Fruit fly (Drosophila melanogaster): ENCODE measurements around the gene CG10096.
A peak's percentile ranks its signal among the peaks of the same experiment; 100 is the strongest.

Gene CG10096

DNA sequence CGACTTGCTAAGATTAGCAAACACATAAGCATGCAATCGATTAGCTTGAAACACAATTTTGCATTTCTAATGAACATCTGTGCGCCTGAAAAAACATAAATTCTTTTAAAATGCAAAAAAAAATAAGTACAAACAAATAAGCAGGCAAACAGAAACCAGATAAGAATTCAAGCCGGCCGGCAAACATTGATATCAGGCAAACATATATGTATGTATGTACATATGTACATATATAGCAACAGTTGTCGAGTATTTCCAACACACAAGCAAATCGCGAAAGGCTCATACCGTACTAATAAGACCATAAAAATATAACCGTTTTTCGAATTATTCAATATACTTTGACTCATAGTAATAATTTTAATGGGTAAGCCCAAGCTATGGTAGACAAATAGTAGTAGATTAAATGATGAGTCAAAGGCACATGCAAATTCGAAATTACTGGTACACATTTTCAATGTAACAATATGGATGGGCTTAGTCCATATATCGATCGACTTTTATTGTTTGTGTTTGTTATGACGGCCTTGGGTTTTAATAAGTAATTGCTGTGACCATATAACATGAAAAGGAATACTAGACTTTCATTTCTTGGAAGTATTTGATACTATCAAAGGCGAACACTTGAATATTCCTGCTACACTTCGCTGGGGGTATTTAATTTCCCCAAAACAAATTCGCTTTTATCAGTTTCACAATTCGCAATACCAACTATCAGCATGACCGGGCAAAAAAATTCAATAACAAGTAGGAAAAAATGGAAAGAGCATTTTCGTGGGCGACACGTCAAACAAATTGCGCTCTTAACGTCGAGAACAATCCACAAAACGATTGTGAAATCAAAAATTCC, 25.8 kb downstream of the CG10096 start (continued):
- TF ChIP-seq az2 (GFP tag; optimal IDR thresholded peaks at IDR 0.05), result peak; percentile 4
- no peak for TF ChIP-seq Scr (GFP tag; IDR thresholded peaks at IDR 0.05; ENCODE audit: partially characterized antibody)
- TF ChIP-seq Dek (tag; optimal IDR thresholded peaks at IDR 0.05), result no peak
- TF ChIP-seq eve (GFP tag; optimal IDR thresholded peaks at IDR 0.05), result peak in 1 of 2 experiments; percentile 13
- TF ChIP-seq inv (GFP tag; IDR thresholded peaks at IDR 0.05; ENCODE audit: partially characterized antibody), result no peak
- TF ChIP-seq HLH54F (GFP tag; optimal IDR thresholded peaks at IDR 0.05), result no peak
- no peak for TF ChIP-seq CG8290 (GFP tag; optimal IDR thresholded peaks at IDR 0.05)
- TF ChIP-seq CG8290 (tag; optimal IDR thresholded peaks at IDR 0.05), result no peak
- no peak for TF ChIP-seq gem (tag; optimal IDR thresholded peaks at IDR 0.05)
- no peak for TF ChIP-seq sens-2 (GFP tag; IDR thresholded peaks at IDR 0.05)
- TF ChIP-seq CG6854 (GFP tag; optimal IDR thresholded peaks at IDR 0.05), result no peak
- TF ChIP-seq nmo (GFP tag; optimal IDR thresholded peaks at IDR 0.05), result no peak
- TF ChIP-seq aop (GFP tag; IDR thresholded peaks at IDR 0.05), result no peak
- TF ChIP-seq cas (GFP tag; IDR thresholded peaks at IDR 0.05), result no peak
- no peak for TF ChIP-seq Lim3 (GFP tag; IDR thresholded peaks at IDR 0.05)
- TF ChIP-seq chif (GFP tag; optimal IDR thresholded peaks at IDR 0.05), result no peak
- TF ChIP-seq Oaz (GFP tag; IDR thresholded peaks at IDR 0.05), result no peak
- TF ChIP-seq zen (tag; optimal IDR thresholded peaks at IDR 0.05), result peak; percentile 30
- no peak for TF ChIP-seq CG17385 (GFP tag; optimal IDR thresholded peaks at IDR 0.05)
- TF ChIP-seq nau (GFP tag; optimal IDR thresholded peaks at IDR 0.05), result peak; percentile 0
- TF ChIP-seq CG15073 (GFP tag; optimal IDR thresholded peaks at IDR 0.05), result no peak
- peak; percentile 2 for TF ChIP-seq CG3281 (GFP tag; optimal IDR thresholded peaks at IDR 0.05)
- no peak for TF ChIP-seq ham (GFP tag; IDR thresholded peaks at IDR 0.05)
- no peak for TF ChIP-seq zf30C (GFP tag; optimal IDR thresholded peaks at IDR 0.05)
- TF ChIP-seq CG15479 (GFP tag; optimal IDR thresholded peaks at IDR 0.05), result no peak
- no peak for TF ChIP-seq Fer3 (tag; optimal IDR thresholded peaks at IDR 0.05)
- no peak for TF ChIP-seq TFAM (GFP tag; optimal IDR thresholded peaks at IDR 0.05)
- TF ChIP-seq CG13424 (tag; optimal IDR thresholded peaks at IDR 0.05), result no peak
- no peak for TF ChIP-seq CG1647 (GFP tag; optimal IDR thresholded peaks at IDR 0.05)
- peak; percentile 47 for TF ChIP-seq CG6813 (GFP tag; optimal IDR thresholded peaks at IDR 0.05)
- TF ChIP-seq Side (GFP tag; optimal IDR thresholded peaks at IDR 0.05), result no peak
- no peak for TF ChIP-seq CG14014 (GFP tag; IDR thresholded peaks at IDR 0.05)
- TF ChIP-seq sisA (GFP tag; IDR thresholded peaks at IDR 0.05), result no peak
- no peak; the same call in 1 of the 2 replicates for TF ChIP-seq slbo (GFP tag; IDR thresholded peaks at IDR 0.05)
- no peak for TF ChIP-seq Dp (GFP tag; optimal IDR thresholded peaks at IDR 0.05)
- no peak for TF ChIP-seq so (GFP tag; IDR thresholded peaks at IDR 0.05)
- 0 out of 2 replicates have a peak, but pooled peaks have one; percentile 1 for TF ChIP-seq Ptx1 (GFP tag; IDR thresholded peaks at IDR 0.05)
- TF ChIP-seq Vsx1 (GFP tag; optimal IDR thresholded peaks at IDR 0.05), result no peak
- TF ChIP-seq BtbVII (GFP tag; optimal IDR thresholded peaks at IDR 0.05), result no peak
- TF ChIP-seq CG8388 (GFP tag; optimal IDR thresholded peaks at IDR 0.05), result no peak
- TF ChIP-seq CG15696 (tag; optimal IDR thresholded peaks at IDR 0.05), result peak; percentile 67
- no peak for TF ChIP-seq CG14667 (GFP tag; IDR thresholded peaks at IDR 0.05)
- no peak for TF ChIP-seq Eip74EF (GFP tag; optimal IDR thresholded peaks at IDR 0.05)
- TF ChIP-seq HmgD (GFP tag; optimal IDR thresholded peaks at IDR 0.05), result no peak
- TF ChIP-seq CG2116 (GFP tag; optimal IDR thresholded peaks at IDR 0.05), result no peak
- TF ChIP-seq sob (GFP tag; IDR thresholded peaks at IDR 0.05), result no peak
- TF ChIP-seq oc (tag; optimal IDR thresholded peaks at IDR 0.05), result no peak
- no peak for TF ChIP-seq CG34422 (GFP tag; IDR thresholded peaks at IDR 0.05)
- no peak for TF ChIP-seq bab2 (GFP tag; optimal IDR thresholded peaks at IDR 0.05)
- no peak for TF ChIP-seq CG4820 (GFP tag; optimal IDR thresholded peaks at IDR 0.05)
